Worm (Caenorhabditis elegans): ENCODE data around the gene K08E4.8.
A peak's percentile ranks its signal among the peaks of the same experiment; 100 is the strongest.

The K08E4.8 gene

ce11 chrIV:12031003-12031402, 30.1 kb downstream of the K08E4.8 start, which contains the start of the genes T12G3.6 and mrpl-51:
Gene T12G3.6 (minus strand): TSS chrIV:12031271.
Gene mrpl-51 (plus strand): TSS chrIV:12031324.
- TF ChIP-seq nhr-11 (tag; optimal IDR thresholded peaks at IDR 0.05) (no peak), zag-1 (tag; optimal IDR thresholded peaks at IDR 0.05) (no peak), nhr-129 (tag; optimal IDR thresholded peaks at IDR 0.05) (no peak), fos-1 (tag; optimal IDR thresholded peaks at IDR 0.05) (no peak), aly-2 (tag; optimal IDR thresholded peaks at IDR 0.05) (no peak), snpc-4 (tag; optimal IDR thresholded peaks at IDR 0.05) (no peak), sma-3 (GFP tag; optimal IDR thresholded peaks at IDR 0.05) (no peak), peb-1 (tag; optimal IDR thresholded peaks at IDR 0.05) (no peak), elt-3 (tag; optimal IDR thresholded peaks at IDR 0.05) (no peak), gmeb-1 (tag; optimal IDR thresholded peaks at IDR 0.05) (no peak)

ce11 chrIV:12029722-12030182, 31.4 kb downstream of the K08E4.8 start, which contains the start of gene T12G3.11:
Gene T12G3.11 (minus strand): TSS chrIV:12029772.
- peak; percentile 63 for TF ChIP-seq C34F6.9 (tag; optimal IDR thresholded peaks at IDR 0.05)
- no peak for TF ChIP-seq unc-39 (tag; optimal IDR thresholded peaks at IDR 0.05)
- TF ChIP-seq lin-13 (GFP tag; optimal IDR thresholded peaks at IDR 0.05), result peak; percentile 31
- TF ChIP-seq unc-55 (GFP tag; optimal IDR thresholded peaks at IDR 0.05), result peak; percentile 77
- no peak for TF ChIP-seq skn-1 (tag; optimal IDR thresholded peaks at IDR 0.05)
- peak; percentile 18 to 80 for TF ChIP-seq lsy-2 (tag; optimal IDR thresholded peaks at IDR 0.05)
- no peak for TF ChIP-seq egl-27 (tag; optimal IDR thresholded peaks at IDR 0.05)
- TF ChIP-seq nhr-25 (tag; optimal IDR thresholded peaks at IDR 0.05), result peak; percentile 9
- TF ChIP-seq snpc-4 (tag; optimal IDR thresholded peaks at IDR 0.05), result no peak
- peak; percentile 9 for TF ChIP-seq fos-1 (tag; optimal IDR thresholded peaks at IDR 0.05)
- TF ChIP-seq nhr-129 (tag; optimal IDR thresholded peaks at IDR 0.05), result peak; percentile 63
- TF ChIP-seq sma-9 (GFP tag; optimal IDR thresholded peaks at IDR 0.05), result peak; percentile 5
- no peak for TF ChIP-seq sma-9 (tag; optimal IDR thresholded peaks at IDR 0.05)
- peak; percentile 30 for TF ChIP-seq F13H6.1 (tag; optimal IDR thresholded peaks at IDR 0.05)
- TF ChIP-seq gmeb-1 (tag; optimal IDR thresholded peaks at IDR 0.05), result peak; percentile 25
- no peak for TF ChIP-seq mab-5 (tag; optimal IDR thresholded peaks at IDR 0.05)
- no peak for TF ChIP-seq nhr-6 (tag; optimal IDR thresholded peaks at IDR 0.05)
- TF ChIP-seq blmp-1 (tag; optimal IDR thresholded peaks at IDR 0.05; ENCODE audit: insufficient read depth), result peak; percentile 23
- no peak for TF ChIP-seq mbf-1 (tag; optimal IDR thresholded peaks at IDR 0.05)
- TF ChIP-seq ama-1 (optimal IDR thresholded peaks at IDR 0.05), result no peak

- TF ChIP-seq nhr-129 (tag; optimal IDR thresholded peaks at IDR 0.05) (peak; percentile 22), ztf-11 (tag; optimal IDR thresholded peaks at IDR 0.05) (no peak)
These were observed 32.1 kb downstream of the K08E4.8 start, which contains the start of gene tgn-38 for ce11 chrIV:12029074-12029473. Gene tgn-38 (minus strand): TSS chrIV:12029174.

- no peak for TF ChIP-seq lin-11 (tag; optimal IDR thresholded peaks at IDR 0.05)
- no peak for TF ChIP-seq nhr-237 (tag; optimal IDR thresholded peaks at IDR 0.05)
- TF ChIP-seq F13H6.1 (tag; optimal IDR thresholded peaks at IDR 0.05), result no peak
- TF ChIP-seq egl-27 (tag; optimal IDR thresholded peaks at IDR 0.05), result no peak
- peak; percentile 71 for TF ChIP-seq ceh-16 (tag; optimal IDR thresholded peaks at IDR 0.05)
- no peak for TF ChIP-seq elt-1 (tag; optimal IDR thresholded peaks at IDR 0.05)
- TF ChIP-seq fos-1 (tag; optimal IDR thresholded peaks at IDR 0.05), result peak; percentile 12
- peak; percentile 58 for TF ChIP-seq blmp-1 (tag; optimal IDR thresholded peaks at IDR 0.05; ENCODE audit: insufficient read depth)
- TF ChIP-seq peb-1 (tag; optimal IDR thresholded peaks at IDR 0.05), result no peak
- TF ChIP-seq nhr-10 (tag; optimal IDR thresholded peaks at IDR 0.05), result no peak
- TF ChIP-seq alr-1 (tag; optimal IDR thresholded peaks at IDR 0.05), result no peak
- TF ChIP-seq sma-9 (GFP tag; optimal IDR thresholded peaks at IDR 0.05), result peak; percentile 65
- no peak for TF ChIP-seq sma-9 (tag; optimal IDR thresholded peaks at IDR 0.05)
- TF ChIP-seq ztf-1 (GFP tag; conservative IDR thresholded peaks at IDR 0.05), result no peak
- TF ChIP-seq nhr-25 (tag; optimal IDR thresholded peaks at IDR 0.05), result peak; percentile 80
- TF ChIP-seq nhr-21 (tag; optimal IDR thresholded peaks at IDR 0.05), result peak; percentile 68
- no peak for TF ChIP-seq sma-3 (GFP tag; optimal IDR thresholded peaks at IDR 0.05)
- no peak for TF ChIP-seq nhr-11 (tag; optimal IDR thresholded peaks at IDR 0.05)
- TF ChIP-seq R02D3.7 (tag; optimal IDR thresholded peaks at IDR 0.05), result no peak
- no peak for TF ChIP-seq zag-1 (tag; optimal IDR thresholded peaks at IDR 0.05)
- peak; percentile 57 for TF ChIP-seq nhr-129 (tag; optimal IDR thresholded peaks at IDR 0.05)
- TF ChIP-seq ztf-4 (tag; optimal IDR thresholded peaks at IDR 0.05), result no peak
- TF ChIP-seq skn-1 (tag; optimal IDR thresholded peaks at IDR 0.05), result no peak
These were observed 39.8 kb downstream of the K08E4.8 start for ce11 chrIV:12021360-12021759.
